Worm (Caenorhabditis elegans): ENCODE measurements around the gene Y61A9LA.12.

Y61A9LA.12 gene

ce11 chrV:4526801-4527425 is 26.8 kb upstream of the Y61A9LA.12 start:
- TF ChIP-seq hnd-1 (tag; optimal IDR thresholded peaks at IDR 0.05) (no peak), aly-1 (tag; optimal IDR thresholded peaks at IDR 0.05) (no peak), tra-4 (tag; optimal IDR thresholded peaks at IDR 0.05) (no peak), B0310.2 (tag; optimal IDR thresholded peaks at IDR 0.05) (no peak), hmg-4 (GFP tag; optimal IDR thresholded peaks at IDR 0.05) (no peak), ceh-13 (GFP tag; optimal IDR thresholded peaks at IDR 0.05) (no peak), tbx-37 (GFP tag; conservative IDR thresholded peaks at IDR 0.05) (no peak), F13C5.2 (tag; optimal IDR thresholded peaks at IDR 0.05) (no peak), pes-1 (GFP tag; IDR thresholded peaks at IDR 0.05) (no peak), scrt-1 (GFP tag; IDR thresholded peaks at IDR 0.05) (no peak), tbx-11 (GFP tag; IDR thresholded peaks at IDR 0.05) (no peak), ceh-36 (tag; optimal IDR thresholded peaks at IDR 0.05) (no peak)

- no peak for TF ChIP-seq F13C5.2 (tag; optimal IDR thresholded peaks at IDR 0.05)
- no peak for TF ChIP-seq scrt-1 (GFP tag; IDR thresholded peaks at IDR 0.05)
- no peak for TF ChIP-seq ceh-36 (tag; optimal IDR thresholded peaks at IDR 0.05)
- no peak for TF ChIP-seq hmg-4 (GFP tag; optimal IDR thresholded peaks at IDR 0.05)
- no peak for TF ChIP-seq ets-7 (tag; optimal IDR thresholded peaks at IDR 0.05)
- TF ChIP-seq sea-1 (GFP tag; conservative IDR thresholded peaks at IDR 0.05), result no peak
- no peak for TF ChIP-seq tbx-37 (GFP tag; conservative IDR thresholded peaks at IDR 0.05)
These were observed 25.7 kb upstream of the Y61A9LA.12 start for ce11 chrV:4527934-4528333.

- TF ChIP-seq ceh-36 (tag; optimal IDR thresholded peaks at IDR 0.05), result peak; percentile 12
- peak; percentile 43; the same call in 1 of the 2 replicates for TF ChIP-seq pes-1 (GFP tag; IDR thresholded peaks at IDR 0.05)
- TF ChIP-seq F13C5.2 (tag; optimal IDR thresholded peaks at IDR 0.05), result no peak
These were observed 17.9 kb upstream of the Y61A9LA.12 start for ce11 chrV:4535736-4536135.

ce11 chrV:4539855-4540254 is 13.8 kb upstream of the Y61A9LA.12 start:
- no peak for TF ChIP-seq aly-1 (tag; optimal IDR thresholded peaks at IDR 0.05)
- no peak for TF ChIP-seq ets-7 (tag; optimal IDR thresholded peaks at IDR 0.05)
- no peak for TF ChIP-seq ceh-13 (GFP tag; optimal IDR thresholded peaks at IDR 0.05)
- no peak for TF ChIP-seq hnd-1 (tag; optimal IDR thresholded peaks at IDR 0.05)
- no peak for TF ChIP-seq pes-1 (GFP tag; IDR thresholded peaks at IDR 0.05)
- no peak for TF ChIP-seq hmbx-1 (tag; optimal IDR thresholded peaks at IDR 0.05)
- TF ChIP-seq scrt-1 (GFP tag; IDR thresholded peaks at IDR 0.05), result no peak
- no peak for TF ChIP-seq hmg-4 (GFP tag; optimal IDR thresholded peaks at IDR 0.05)
- no peak for TF ChIP-seq ceh-36 (tag; optimal IDR thresholded peaks at IDR 0.05)
- no peak for TF ChIP-seq sea-1 (GFP tag; conservative IDR thresholded peaks at IDR 0.05)
- no peak for TF ChIP-seq tbx-11 (GFP tag; IDR thresholded peaks at IDR 0.05)
- no peak for TF ChIP-seq tra-4 (tag; optimal IDR thresholded peaks at IDR 0.05)
- no peak for TF ChIP-seq B0310.2 (tag; optimal IDR thresholded peaks at IDR 0.05)
- TF ChIP-seq F13C5.2 (tag; optimal IDR thresholded peaks at IDR 0.05), result no peak
- TF ChIP-seq ama-1 (optimal IDR thresholded peaks at IDR 0.05), result no peak
- TF ChIP-seq tbx-37 (GFP tag; conservative IDR thresholded peaks at IDR 0.05), result no peak
- TF ChIP-seq flt-1 (GFP tag; IDR thresholded peaks at IDR 0.05), result no peak

- no peak for TF ChIP-seq ceh-13 (GFP tag; optimal IDR thresholded peaks at IDR 0.05)
- TF ChIP-seq tbx-37 (GFP tag; conservative IDR thresholded peaks at IDR 0.05), result no peak
- no peak for TF ChIP-seq ama-1 (optimal IDR thresholded peaks at IDR 0.05)
- TF ChIP-seq B0310.2 (tag; optimal IDR thresholded peaks at IDR 0.05), result no peak
- no peak for TF ChIP-seq aly-1 (tag; optimal IDR thresholded peaks at IDR 0.05)
- TF ChIP-seq hmbx-1 (tag; optimal IDR thresholded peaks at IDR 0.05), result no peak
- TF ChIP-seq scrt-1 (GFP tag; IDR thresholded peaks at IDR 0.05), result no peak
- no peak for TF ChIP-seq ceh-36 (tag; optimal IDR thresholded peaks at IDR 0.05)
- TF ChIP-seq tbx-11 (GFP tag; IDR thresholded peaks at IDR 0.05), result no peak
- no peak for TF ChIP-seq hnd-1 (tag; optimal IDR thresholded peaks at IDR 0.05)
- TF ChIP-seq pes-1 (GFP tag; IDR thresholded peaks at IDR 0.05), result no peak
These were observed 6.8 kb upstream of the Y61A9LA.12 start for ce11 chrV:4546854-4547253.

- no peak for TF ChIP-seq tbx-11 (GFP tag; IDR thresholded peaks at IDR 0.05)
- TF ChIP-seq ceh-36 (tag; optimal IDR thresholded peaks at IDR 0.05), result no peak
- TF ChIP-seq hnd-1 (tag; optimal IDR thresholded peaks at IDR 0.05), result no peak
- TF ChIP-seq hmg-4 (GFP tag; optimal IDR thresholded peaks at IDR 0.05), result no peak
These were observed 4.5 kb upstream of the Y61A9LA.12 start, which contains the start of gene sos-1 for ce11 chrV:4549191-4549590. Gene sos-1, minus strand, starts transcription at chrV:4549291.

- TF ChIP-seq F13C5.2 (tag; optimal IDR thresholded peaks at IDR 0.05), result peak; percentile 17
- peak; percentile 12 for TF ChIP-seq hmg-4 (GFP tag; optimal IDR thresholded peaks at IDR 0.05)
- TF ChIP-seq B0310.2 (tag; optimal IDR thresholded peaks at IDR 0.05), result no peak
These were observed 3.2 kb upstream of the Y61A9LA.12 start for ce11 chrV:4550459-4550858.

ce11 chrV:4551911-4552310 is 1.8 kb upstream of the Y61A9LA.12 start:
- TF ChIP-seq ceh-13 (GFP tag; optimal IDR thresholded peaks at IDR 0.05), result no peak
- TF ChIP-seq pes-1 (GFP tag; IDR thresholded peaks at IDR 0.05), result no peak
- no peak for TF ChIP-seq tbx-37 (GFP tag; conservative IDR thresholded peaks at IDR 0.05)
- TF ChIP-seq hmg-4 (GFP tag; optimal IDR thresholded peaks at IDR 0.05), result no peak
- TF ChIP-seq scrt-1 (GFP tag; IDR thresholded peaks at IDR 0.05), result no peak
- no peak for TF ChIP-seq sea-1 (GFP tag; conservative IDR thresholded peaks at IDR 0.05)
- no peak for TF ChIP-seq tra-4 (tag; optimal IDR thresholded peaks at IDR 0.05)
- no peak for TF ChIP-seq ceh-36 (tag; optimal IDR thresholded peaks at IDR 0.05)
- TF ChIP-seq tbx-11 (GFP tag; IDR thresholded peaks at IDR 0.05), result no peak
- no peak for TF ChIP-seq hnd-1 (tag; optimal IDR thresholded peaks at IDR 0.05)
- TF ChIP-seq B0310.2 (tag; optimal IDR thresholded peaks at IDR 0.05), result no peak
- TF ChIP-seq ama-1 (optimal IDR thresholded peaks at IDR 0.05), result no peak
- TF ChIP-seq hmbx-1 (tag; optimal IDR thresholded peaks at IDR 0.05), result no peak
- no peak for TF ChIP-seq ets-7 (tag; optimal IDR thresholded peaks at IDR 0.05)
- TF ChIP-seq F13C5.2 (tag; optimal IDR thresholded peaks at IDR 0.05), result no peak
- no peak for TF ChIP-seq flt-1 (GFP tag; IDR thresholded peaks at IDR 0.05)
- no peak for TF ChIP-seq aly-1 (tag; optimal IDR thresholded peaks at IDR 0.05)

Measured in whole organism, early embryonic.